Worm (Caenorhabditis elegans) whole organism, early embryonic: ENCODE results near the gene T15H9.5.

ENCODE experiments used
- B0310.2 ChIP-seq: sonication (generic microtip); optimal IDR thresholded peaks from 2 replicates; lab custom pipeline; 2016; ENCODE audit warnings: mild to moderate bottlenecking, missing genetic modification characterization, missing compliant biosample characterization
- F13C5.2 ChIP-seq: sonication (generic microtip); optimal IDR thresholded peaks from 2 replicates; lab custom pipeline; 2017; ENCODE audit warnings: mild to moderate bottlenecking, missing genetic modification characterization, inconsistent platforms, missing compliant biosample characterization
- aly-1 ChIP-seq: sonication (generic microtip); optimal IDR thresholded peaks from 2 replicates; lab custom pipeline; 2016; ENCODE audit warnings: missing genetic modification characterization, missing compliant biosample characterization
- ama-1 ChIP-seq: fragments of 150-350 bp; optimal IDR thresholded peaks from 2 replicates; lab custom pipeline; 2014
- ceh-13 ChIP-seq: fragments of 200-800 bp; sonication (Bioruptor generic); optimal IDR thresholded peaks from 2 replicates; lab custom pipeline; 2018; ENCODE audit warnings: mild to moderate bottlenecking, missing genetic modification characterization, missing compliant biosample characterization
- ceh-36 ChIP-seq: sonication (generic microtip); optimal IDR thresholded peaks from 2 replicates; lab custom pipeline; 2016; ENCODE audit warnings: missing genetic modification characterization, inconsistent platforms, missing compliant biosample characterization
- ets-7 ChIP-seq: sonication (generic microtip); optimal IDR thresholded peaks from 2 replicates; lab custom pipeline; 2016; ENCODE audit warnings: missing genotype, missing genetic modification characterization, missing compliant biosample characterization
- flt-1 ChIP-seq: fragments of 200-800 bp; sonication (Bioruptor generic); IDR thresholded peaks from 2 replicates; pipeline ENCODE4 v1.3.6; 2022; ENCODE audit warnings: missing genetic modification characterization, missing compliant biosample characterization
- hmbx-1 ChIP-seq: sonication (generic microtip); optimal IDR thresholded peaks from 2 replicates; lab custom pipeline; 2016; ENCODE audit warnings: mild to moderate bottlenecking, missing genetic modification characterization, missing compliant biosample characterization
- hmg-4 ChIP-seq: fragments of 200-800 bp; sonication (Bioruptor generic); optimal IDR thresholded peaks from 2 replicates; lab custom pipeline; 2018; ENCODE audit warnings: mild to moderate bottlenecking, missing genetic modification characterization, missing compliant biosample characterization
- hnd-1 ChIP-seq: sonication (generic microtip); optimal IDR thresholded peaks from 2 replicates; lab custom pipeline; 2016; ENCODE audit warnings: missing genetic modification characterization, missing compliant biosample characterization
- pes-1 ChIP-seq: fragments of 200-800 bp; sonication (Bioruptor generic); IDR thresholded peaks from 2 replicates; pipeline ENCODE4 v1.3.6; 2022; ENCODE audit warnings: missing genetic modification reagents, missing genetic modification characterization, missing compliant biosample characterization
- scrt-1 ChIP-seq: fragments of 200-800 bp; sonication (Bioruptor generic); IDR thresholded peaks from 2 replicates; pipeline ENCODE4 v1.3.6; 2022; ENCODE audit warnings: missing genetic modification characterization, missing compliant biosample characterization
- sea-1 ChIP-seq: fragments of 200-800 bp; sonication (Bioruptor generic); conservative IDR thresholded peaks from 2 replicates; pipeline ENCODE4 v1.3.6; 2022; ENCODE audit warnings: missing genetic modification characterization, missing compliant biosample characterization
- tbx-11 ChIP-seq: fragments of 200-800 bp; sonication (Bioruptor generic); IDR thresholded peaks from 2 replicates; pipeline ENCODE4 v1.3.6; 2022; ENCODE audit warnings: missing genetic modification characterization, missing compliant biosample characterization
- tbx-37 ChIP-seq: fragments of 200-800 bp; sonication (Bioruptor generic); conservative IDR thresholded peaks from 2 replicates; pipeline ENCODE4 v1.3.6; 2022; ENCODE audit warnings: missing genetic modification reagents, missing genetic modification characterization, missing compliant biosample characterization
- tra-4 ChIP-seq: sonication (generic microtip); optimal IDR thresholded peaks from 2 replicates; lab custom pipeline; 2017; ENCODE audit warnings: missing genetic modification characterization, missing compliant biosample characterization

The T15H9.5 gene

DNA sequence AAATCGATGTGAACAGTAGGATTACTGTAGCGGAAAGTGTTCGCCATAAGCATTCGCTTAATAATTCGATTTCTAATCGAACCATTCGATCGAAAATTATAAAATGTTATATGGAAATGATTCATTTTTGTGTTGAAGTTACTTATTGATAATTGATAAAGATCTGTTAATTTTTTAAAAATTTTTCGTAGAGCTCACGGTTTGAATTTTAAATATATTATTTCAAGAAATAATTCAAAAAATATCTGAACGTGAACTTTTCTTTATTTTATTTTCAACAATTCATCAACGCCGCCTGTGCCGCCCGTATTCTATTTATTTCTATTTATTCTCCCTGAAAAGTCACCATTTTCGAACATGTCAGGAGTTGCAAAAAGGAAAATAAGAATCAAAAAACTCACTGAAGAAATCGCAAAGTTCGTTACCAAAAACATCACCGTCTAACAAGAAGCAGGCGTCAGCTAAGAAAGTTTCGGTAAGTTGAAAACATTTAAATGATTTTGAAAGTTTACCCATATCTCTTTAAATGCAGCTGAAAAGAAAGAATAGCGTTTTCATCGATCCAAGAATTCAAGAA lies at the start of gene T15H9.5, which contains the start of gene T15H9.4:
TSS of gene T15H9.5 (minus strand) at position 101 of the 577 bp plus-strand sequence.
TSS of gene T15H9.4 (plus strand) at position 527 of the 577 bp plus-strand sequence.
- TF ChIP-seq tbx-11 (GFP tag; lab: Robert Waterston, UW) (no peak), ceh-36 (tag; lab: Kevin White, UChicago) (no peak), hnd-1 (tag; lab: Kevin White, UChicago) (no peak), sea-1 (no peak), scrt-1 (GFP tag; lab: Robert Waterston, UW) (no peak), pes-1 (GFP tag; lab: Robert Waterston, UW) (no peak), B0310.2 (no peak), aly-1 (tag; lab: Kevin White, UChicago) (no peak), hmg-4 (GFP tag; lab: Kevin White, UChicago) (no peak), F13C5.2 (tag; lab: Kevin White, UChicago) (no peak), flt-1 (no peak), ceh-13 (GFP tag; lab: Kevin White, UChicago) (no peak), tra-4 (tag; lab: Kevin White, UChicago) (no peak)

DNA sequence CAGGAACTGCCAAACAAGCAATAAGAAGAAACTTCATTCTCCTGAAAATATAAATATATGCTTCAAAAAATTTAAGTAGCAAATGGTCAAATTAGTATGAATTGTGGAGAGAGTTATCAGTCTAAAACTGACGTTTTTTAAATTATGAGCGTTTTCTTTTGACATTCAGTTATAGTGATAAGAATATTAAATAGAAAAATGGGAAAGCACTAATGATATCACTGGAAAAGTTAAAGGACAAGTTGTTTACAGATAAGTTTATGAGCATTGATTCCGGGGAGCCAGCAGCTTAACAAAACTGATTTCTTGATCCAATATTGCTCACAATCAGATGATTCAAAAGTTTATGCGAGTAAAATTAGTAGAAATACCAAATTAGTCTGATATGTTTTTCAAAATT lies 49.1 kb upstream of the T15H9.5 start, which contains the start of gene ZK1320.3:
TSS of gene ZK1320.3 (minus strand) at position 41 of the 400 bp plus-strand sequence.
- TF ChIP-seq tbx-11 (GFP tag; lab: Robert Waterston, UW) (no peak), tbx-37 (GFP tag; lab: Robert Waterston, UW) (no peak), ets-7 (no peak), sea-1 (no peak), F13C5.2 (tag; lab: Kevin White, UChicago) (no peak), flt-1 (no peak), tra-4 (tag; lab: Kevin White, UChicago) (no peak), B0310.2 (no peak), hnd-1 (tag; lab: Kevin White, UChicago) (no peak), hmg-4 (GFP tag; lab: Kevin White, UChicago) (no peak), aly-1 (tag; lab: Kevin White, UChicago) (no peak), ceh-13 (GFP tag; lab: Kevin White, UChicago) (no peak), ama-1 (lab: Kevin White, UChicago) (no peak), ceh-36 (tag; lab: Kevin White, UChicago) (no peak), hmbx-1 (tag; lab: Kevin White, UChicago) (no peak), scrt-1 (GFP tag; lab: Robert Waterston, UW) (no peak), pes-1 (GFP tag; lab: Robert Waterston, UW) (no peak)

DNA sequence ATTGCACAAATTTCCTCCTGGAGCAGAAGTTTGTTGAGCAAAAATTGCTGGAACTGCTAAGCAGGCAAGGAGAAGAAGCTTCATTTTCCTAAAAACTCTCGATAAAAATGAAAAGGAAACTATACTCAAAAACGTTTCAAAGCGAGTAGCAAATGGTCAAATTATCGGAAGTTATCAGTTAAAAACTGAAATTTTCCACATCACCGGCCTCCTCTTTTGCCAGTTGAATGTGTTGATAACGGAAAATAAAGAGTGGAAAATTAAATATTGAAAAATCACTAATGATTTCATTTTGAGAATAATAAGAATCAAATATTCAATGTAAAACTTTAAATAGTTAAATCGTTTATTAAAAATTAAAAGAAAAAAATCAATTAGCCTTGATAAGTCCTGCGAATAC lies 47.7 kb upstream of the T15H9.5 start, which contains the start of gene ZK1320.2:
TSS of gene ZK1320.2 (minus strand) at position 88 of the 400 bp plus-strand sequence.
- TF ChIP-seq flt-1 (no peak), tbx-11 (GFP tag; lab: Robert Waterston, UW) (no peak), tra-4 (tag; lab: Kevin White, UChicago) (no peak), hnd-1 (tag; lab: Kevin White, UChicago) (no peak), B0310.2 (no peak), ets-7 (no peak), scrt-1 (GFP tag; lab: Robert Waterston, UW) (no peak), ceh-13 (GFP tag; lab: Kevin White, UChicago) (no peak)

DNA sequence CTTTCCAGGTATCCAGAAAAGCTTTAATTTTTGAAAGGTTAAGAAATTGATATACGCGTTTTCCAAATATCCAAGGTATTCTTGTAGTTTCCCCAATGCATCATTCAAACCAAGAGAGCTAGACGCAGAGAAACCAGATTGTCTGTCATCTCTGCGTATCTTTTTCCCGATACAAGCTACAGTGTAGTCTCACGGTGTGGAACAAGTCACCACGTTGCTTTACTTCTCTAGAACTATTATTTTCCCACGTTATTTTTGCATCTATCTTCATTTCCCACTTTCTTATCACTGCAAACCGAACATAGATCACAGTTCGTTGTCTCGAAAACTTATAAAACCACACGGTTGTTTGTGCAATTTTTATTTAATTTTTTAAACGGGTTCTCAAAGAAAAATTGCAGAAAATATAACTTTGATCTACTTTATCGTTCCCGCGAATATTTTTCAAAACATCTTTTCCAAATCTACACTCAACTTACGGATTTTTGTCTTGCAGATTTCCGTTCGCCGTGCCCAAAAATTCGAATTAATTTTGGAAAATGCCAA lies 45.0 kb upstream of the T15H9.5 start, which contains the start of gene gstk-1:
TSS of gene gstk-1 (plus strand) at position 496 of the 546 bp plus-strand sequence.
- TF ChIP-seq pes-1 (GFP tag; lab: Robert Waterston, UW): no peak
- no peak for TF ChIP-seq tbx-37 (GFP tag; lab: Robert Waterston, UW)
- TF ChIP-seq sea-1: no peak
- no peak for TF ChIP-seq flt-1
- TF ChIP-seq B0310.2: no peak
- TF ChIP-seq ceh-36 (tag; lab: Kevin White, UChicago): no peak
- no peak for TF ChIP-seq hnd-1 (tag; lab: Kevin White, UChicago)
- TF ChIP-seq hmbx-1 (tag; lab: Kevin White, UChicago): no peak
- TF ChIP-seq ets-7: no peak
- no peak for TF ChIP-seq scrt-1 (GFP tag; lab: Robert Waterston, UW)
- no peak for TF ChIP-seq tra-4 (tag; lab: Kevin White, UChicago)
- no peak for TF ChIP-seq ama-1 (lab: Kevin White, UChicago)

DNA sequence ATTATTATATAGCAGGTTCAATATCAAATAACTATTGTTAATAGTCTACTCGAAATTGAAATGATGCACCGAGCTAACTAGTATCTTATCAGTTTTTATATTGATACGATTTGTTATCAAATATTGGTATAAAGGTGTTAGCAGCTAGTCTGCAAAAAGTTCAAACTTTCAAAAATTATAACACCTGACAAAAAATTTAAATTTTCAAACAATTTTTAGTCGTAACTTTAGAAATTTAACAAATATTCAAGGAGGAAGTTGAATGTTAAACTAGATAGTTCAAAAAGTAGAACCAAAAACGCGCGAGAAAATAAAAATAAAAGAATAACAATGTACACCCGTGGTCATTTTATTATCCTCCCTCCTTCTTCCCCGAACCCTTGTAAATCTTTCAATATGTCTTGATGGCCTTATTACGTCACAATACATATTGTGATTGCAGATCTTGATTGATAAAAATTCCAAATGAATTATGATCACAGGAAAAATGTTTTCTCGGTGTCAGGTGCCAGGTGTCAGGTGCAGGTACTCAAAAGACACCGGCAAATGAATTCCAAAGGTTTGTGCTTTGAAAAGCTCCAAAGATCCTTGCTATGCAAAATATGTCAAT lies 44.4 kb upstream of the T15H9.5 start, which contains the start of gene ZK1307.1:
TSS of gene ZK1307.1 (minus strand) at position 51 of the 610 bp plus-strand sequence.
- TF ChIP-seq pes-1 (GFP tag; lab: Robert Waterston, UW): no peak
- TF ChIP-seq tra-4 (tag; lab: Kevin White, UChicago): no peak
- TF ChIP-seq B0310.2: no peak
- no peak for TF ChIP-seq sea-1
- TF ChIP-seq ets-7: no peak
- TF ChIP-seq ama-1 (lab: Kevin White, UChicago): no peak
- no peak for TF ChIP-seq flt-1
- no peak for TF ChIP-seq F13C5.2 (tag; lab: Kevin White, UChicago)
- TF ChIP-seq hnd-1 (tag; lab: Kevin White, UChicago): no peak

DNA sequence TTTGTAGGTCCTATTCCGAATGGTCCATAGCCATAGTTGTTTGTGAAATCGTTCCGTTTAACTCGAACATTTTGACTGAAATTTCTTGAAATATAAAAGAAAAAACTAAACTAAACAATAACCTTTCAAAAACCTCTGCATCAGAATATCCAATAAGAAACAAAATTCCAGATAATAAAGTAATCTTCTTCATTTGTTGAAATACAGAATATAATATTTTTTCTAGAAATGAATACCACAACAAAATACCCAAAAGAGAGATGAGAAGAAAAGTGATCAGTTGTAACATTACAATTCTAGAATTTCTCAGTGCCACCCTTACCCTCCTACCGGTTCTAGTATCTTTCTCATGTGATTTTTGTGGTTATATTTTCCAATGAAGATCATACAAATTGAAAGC lies 42.4 kb upstream of the T15H9.5 start, which contains the start of gene ZK1307.2:
TSS of gene ZK1307.2 (minus strand) at position 274 of the 400 bp plus-strand sequence.
- no peak for TF ChIP-seq B0310.2
- no peak for TF ChIP-seq hmg-4 (GFP tag; lab: Kevin White, UChicago)
- no peak for TF ChIP-seq ceh-13 (GFP tag; lab: Kevin White, UChicago)
- TF ChIP-seq ceh-36 (tag; lab: Kevin White, UChicago): no peak
- no peak for TF ChIP-seq ets-7
- TF ChIP-seq tbx-11 (GFP tag; lab: Robert Waterston, UW): no peak
- no peak for TF ChIP-seq pes-1 (GFP tag; lab: Robert Waterston, UW)
- no peak for TF ChIP-seq tra-4 (tag; lab: Kevin White, UChicago)
- no peak for TF ChIP-seq ama-1 (lab: Kevin White, UChicago)
- no peak for TF ChIP-seq hmbx-1 (tag; lab: Kevin White, UChicago)
- TF ChIP-seq aly-1 (tag; lab: Kevin White, UChicago): no peak
- no peak for TF ChIP-seq sea-1
- TF ChIP-seq hnd-1 (tag; lab: Kevin White, UChicago): no peak
- TF ChIP-seq flt-1: no peak
- TF ChIP-seq scrt-1 (GFP tag; lab: Robert Waterston, UW): no peak
- no peak for TF ChIP-seq F13C5.2 (tag; lab: Kevin White, UChicago)
- TF ChIP-seq tbx-37 (GFP tag; lab: Robert Waterston, UW): no peak
